Worm (Caenorhabditis elegans) whole organism, midembryonic: ENCODE data around the gene F09C6.13.

ENCODE experiments used
- T22C8.4 ChIP-seq: fragments of 200-800 bp; sonication (Bioruptor generic); IDR thresholded peaks from 2 replicates; pipeline ENCODE4 v1.3.6; 2022; ENCODE audit warnings: missing genetic modification characterization, missing compliant biosample characterization
- cog-1 ChIP-seq: sonication (generic microtip); optimal IDR thresholded peaks from 2 replicates; lab custom pipeline; 2016; ENCODE audit warnings: missing genetic modification characterization, missing compliant biosample characterization
- flt-1 ChIP-seq: fragments of 200-800 bp; sonication (Bioruptor generic); IDR thresholded peaks from 2 replicates; pipeline ENCODE4 v1.3.6; 2022; ENCODE audit warnings: missing genetic modification characterization, missing compliant biosample characterization
- med-1 ChIP-seq: sonication (generic microtip); optimal IDR thresholded peaks from 2 replicates; lab custom pipeline; 2017; ENCODE audit warnings: missing genetic modification characterization, mild to moderate bottlenecking, missing compliant biosample characterization, antibody characterized with exemption, missing genetic modification reagents; ENCODE audit not compliant: insufficient read depth

DNA sequence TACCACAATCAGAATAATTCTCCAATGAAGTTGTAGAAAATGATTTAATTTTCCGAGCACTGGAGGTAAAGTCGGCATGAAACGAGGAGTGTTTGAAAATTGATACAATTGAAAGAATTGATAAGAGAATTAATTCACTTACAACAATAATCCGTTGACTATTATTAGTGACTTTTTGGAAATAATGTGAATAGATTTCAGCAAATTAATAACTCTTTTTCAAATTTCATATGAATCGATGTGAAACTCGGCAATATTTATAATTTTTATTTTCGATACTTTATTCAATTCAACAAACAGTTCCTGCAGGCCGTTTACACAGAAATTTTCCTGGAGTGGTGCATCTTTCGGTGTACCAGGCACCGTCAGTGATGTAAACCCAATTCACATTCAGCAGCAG is 32.8 kb upstream of the F09C6.13 start, which contains the start of gene clec-37:
- TF ChIP-seq med-1 (GFP tag; lab: Kevin White, UChicago), result no peak
- TF ChIP-seq T22C8.4, result no peak
- TF ChIP-seq flt-1, result no peak
- no peak for TF ChIP-seq cog-1 (tag; lab: Kevin White, UChicago)
